Worm (Caenorhabditis elegans) whole organism, young adult: ENCODE data around the gene R09D1.13.

Experiments used
- B0261.1 ChIP-seq: sonication (generic microtip); optimal IDR thresholded peaks from 2 replicates; lab custom pipeline; 2016; ENCODE audit warnings: mild to moderate bottlenecking, missing genetic modification characterization, moderate library complexity, missing compliant biosample characterization
- F22D6.2 ChIP-seq: sonication (generic microtip); optimal IDR thresholded peaks from 2 replicates; lab custom pipeline; 2016; ENCODE audit warnings: mild to moderate bottlenecking, missing genetic modification characterization, missing compliant biosample characterization
- F23B12.7 ChIP-seq: sonication (generic microtip); optimal IDR thresholded peaks from 2 replicates; lab custom pipeline; 2017; ENCODE audit warnings: missing genetic modification characterization, mild to moderate bottlenecking, missing compliant biosample characterization, antibody characterized with exemption, moderate library complexity; ENCODE audit not compliant: insufficient read depth
- F33H1.4 ChIP-seq: fragments of 200-800 bp; sonication (Bioruptor generic); IDR thresholded peaks from 2 replicates; pipeline ENCODE4 v1.3.6; 2022; ENCODE audit warnings: missing genetic modification reagents, missing genetic modification characterization, missing compliant biosample characterization
- F49E8.2 ChIP-seq: sonication (generic microtip); optimal IDR thresholded peaks from 3 replicates; lab custom pipeline; 2017; ENCODE audit warnings: missing genetic modification characterization, mild to moderate bottlenecking, missing compliant biosample characterization, antibody characterized with exemption, moderate library complexity; ENCODE audit not compliant: insufficient read depth
- F52B5.7 ChIP-seq: sonication (generic microtip); optimal IDR thresholded peaks from 2 replicates; lab custom pipeline; 2016; ENCODE audit warnings: mild to moderate bottlenecking, missing genetic modification characterization, missing compliant biosample characterization
- F57C9.4 ChIP-seq: sonication (generic microtip); optimal IDR thresholded peaks from 2 replicates; lab custom pipeline; 2017; ENCODE audit warnings: mild to moderate bottlenecking, missing genetic modification characterization, missing compliant biosample characterization
- K11D2.4 ChIP-seq: fragments of 200-800 bp; sonication (Bioruptor generic); IDR thresholded peaks from 2 replicates; pipeline ENCODE4 v1.3.6; 2022; ENCODE audit warnings: missing genetic modification reagents, missing genetic modification characterization, missing compliant biosample characterization
- K12H6.12 ChIP-seq: fragments of 200-800 bp; sonication (Bioruptor generic); optimal IDR thresholded peaks from 2 replicates; lab custom pipeline; 2018; ENCODE audit warnings: mild to moderate bottlenecking, missing genetic modification characterization, missing compliant biosample characterization
- T26A5.8 ChIP-seq: sonication (generic microtip); optimal IDR thresholded peaks from 2 replicates; lab custom pipeline; 2016; ENCODE audit warnings: missing genetic modification characterization, missing compliant biosample characterization
- ZK185.1 ChIP-seq: sonication (generic microtip); optimal IDR thresholded peaks from 2 replicates; lab custom pipeline; 2016; ENCODE audit warnings: mild to moderate bottlenecking, missing genetic modification characterization, missing compliant biosample characterization; ENCODE audit not compliant: poor library complexity, severe bottlenecking
- ama-1 ChIP-seq, 3 experiments: fragments of 150-350 bp in 1 of 3; sonication (generic microtip) in 2 of 3; optimal IDR thresholded peaks; 2 replicates each; lab custom pipeline; 2014 to 2018; ENCODE audit warnings: missing biosample characterization in 2 of 3, missing genetic modification characterization in 2 of 3, missing genetic modification reagents in 2 of 3
- bed-1 ChIP-seq: fragments of 200-800 bp; sonication (Bioruptor generic); IDR thresholded peaks from 2 replicates; pipeline ENCODE4 v1.3.6; 2022; ENCODE audit warnings: missing genetic modification reagents, missing genetic modification characterization, missing compliant biosample characterization
- ceh-27 ChIP-seq: fragments of 200-800 bp; sonication (Bioruptor generic); optimal IDR thresholded peaks from 2 replicates; lab custom pipeline; 2018; ENCODE audit warnings: mild to moderate bottlenecking, missing genetic modification characterization, moderate library complexity, missing compliant biosample characterization
- ceh-40 ChIP-seq: fragments of 200-800 bp; sonication (Bioruptor generic); IDR thresholded peaks from 2 replicates; pipeline ENCODE4 v1.3.6; 2022; ENCODE audit warnings: missing genetic modification characterization, missing compliant biosample characterization
- ceh-79 ChIP-seq: sonication (generic microtip); optimal IDR thresholded peaks from 2 replicates; lab custom pipeline; 2017; ENCODE audit warnings: mild to moderate bottlenecking, missing genetic modification characterization, missing compliant biosample characterization
- dox-1 ChIP-seq: fragments of 200-800 bp; sonication (Bioruptor generic); IDR thresholded peaks from 2 replicates; pipeline ENCODE4 v1.3.6; 2022; ENCODE audit warnings: missing genetic modification reagents, missing genetic modification characterization, missing compliant biosample characterization
- efl-1 ChIP-seq: fragments of 150-350 bp; optimal IDR thresholded peaks from 2 replicates; lab custom pipeline; 2014; ENCODE audit warnings: missing biosample characterization, missing genetic modification reagents, missing genetic modification characterization
- egl-44 ChIP-seq: fragments of 200-800 bp; sonication (Bioruptor generic); IDR thresholded peaks from 2 replicates; pipeline ENCODE4 v1.3.6; 2022; ENCODE audit warnings: missing genetic modification reagents, missing genetic modification characterization, missing compliant biosample characterization
- hlh-26 ChIP-seq: fragments of 200-800 bp; sonication (Bioruptor generic); conservative IDR thresholded peaks from 2 replicates; pipeline ENCODE4 v1.3.6; 2022; ENCODE audit warnings: missing genetic modification reagents, missing genetic modification characterization, missing compliant biosample characterization
- hmg-1.2 ChIP-seq: fragments of 200-800 bp; sonication (Bioruptor generic); IDR thresholded peaks from 2 replicates; pipeline ENCODE4 v1.3.6; 2022; ENCODE audit warnings: missing genetic modification reagents, missing genetic modification characterization, missing compliant biosample characterization
- let-526 ChIP-seq: fragments of 200-800 bp; sonication (Bioruptor generic); IDR thresholded peaks from 2 replicates; pipeline ENCODE4 v1.3.6; 2022; ENCODE audit warnings: missing genetic modification reagents, missing genetic modification characterization, missing compliant biosample characterization
- lin-26 ChIP-seq: fragments of 200-800 bp; sonication (Bioruptor generic); IDR thresholded peaks from 2 replicates; pipeline ENCODE4 v1.3.6; 2022; ENCODE audit warnings: missing genetic modification reagents, missing genetic modification characterization, missing compliant biosample characterization
- lin-35 ChIP-seq, 3 experiments: fragments of 150-350 bp in 2 of 3; sonication (generic microtip) in 1 of 3; optimal IDR thresholded peaks; 2 replicates each; lab custom pipeline; 2014 to 2018; ENCODE audit warnings: missing biosample characterization in 3 of 3, missing genetic modification characterization in 3 of 3, missing genetic modification reagents in 3 of 3
- lin-40 ChIP-seq: sonication (generic microtip); optimal IDR thresholded peaks from 2 replicates; lab custom pipeline; 2016; ENCODE audit warnings: missing genetic modification characterization, mild to moderate bottlenecking, missing compliant biosample characterization, missing genotype, missing genetic modification reagents
- madf-10 ChIP-seq: sonication (generic microtip); optimal IDR thresholded peaks from 2 replicates; lab custom pipeline; 2016; ENCODE audit warnings: mild to moderate bottlenecking, missing genetic modification characterization, missing compliant biosample characterization
- mel-28 ChIP-seq: sonication (generic microtip); optimal IDR thresholded peaks from 2 replicates; lab custom pipeline; 2016; ENCODE audit warnings: borderline replicate concordance, mild to moderate bottlenecking, missing genetic modification characterization, missing compliant biosample characterization
- nfyb-1 ChIP-seq: fragments of 200-800 bp; sonication (Bioruptor generic); IDR thresholded peaks from 2 replicates; pipeline ENCODE4 v1.3.6; 2022; ENCODE audit warnings: missing genetic modification reagents, missing genetic modification characterization, missing compliant biosample characterization
- nhr-90 ChIP-seq: sonication (generic microtip); optimal IDR thresholded peaks from 2 replicates; lab custom pipeline; 2016; ENCODE audit warnings: missing genotype, mild to moderate bottlenecking, missing genetic modification characterization, missing compliant biosample characterization
- pbrm-1 ChIP-seq: fragments of 200-800 bp; sonication (Bioruptor generic); IDR thresholded peaks from 2 replicates; pipeline ENCODE4 v1.3.6; 2022; ENCODE audit warnings: missing genetic modification reagents, missing genetic modification characterization, missing compliant biosample characterization
- sea-2 ChIP-seq: fragments of 200-800 bp; sonication (Bioruptor generic); IDR thresholded peaks from 2 replicates; pipeline ENCODE4 v1.3.6; 2022; ENCODE audit warnings: missing genetic modification characterization, missing compliant biosample characterization
- snpc-1.3 ChIP-seq: sonication (generic microtip); optimal IDR thresholded peaks from 2 replicates; lab custom pipeline; 2017; ENCODE audit warnings: missing genetic modification characterization, mild to moderate bottlenecking, missing compliant biosample characterization, antibody characterized with exemption, moderate library complexity, missing genotype, missing genetic modification reagents; ENCODE audit not compliant: insufficient read depth
- tbp1 ChIP-seq: fragments of 200-800 bp; sonication (Bioruptor generic); optimal IDR thresholded peaks from 2 replicates; lab custom pipeline; 2018; ENCODE audit warnings: mild to moderate bottlenecking, missing genetic modification characterization, missing compliant biosample characterization
- tbx-9 ChIP-seq: sonication (generic microtip); optimal IDR thresholded peaks from 2 replicates; lab custom pipeline; 2016; ENCODE audit warnings: borderline replicate concordance, missing genetic modification characterization, inconsistent platforms, missing compliant biosample characterization
- tlf-1 ChIP-seq: fragments of 200-800 bp; sonication (Bioruptor generic); optimal IDR thresholded peaks from 2 replicates; lab custom pipeline; 2018; ENCODE audit warnings: mild to moderate bottlenecking, missing genetic modification characterization, missing compliant biosample characterization
- zfh-2 ChIP-seq: fragments of 200-800 bp; sonication (Bioruptor generic); conservative IDR thresholded peaks from 2 replicates; pipeline ENCODE4 v1.3.6; 2022; ENCODE audit warnings: missing genetic modification reagents, missing genetic modification characterization, missing compliant biosample characterization

Gene R09D1.13

DNA sequence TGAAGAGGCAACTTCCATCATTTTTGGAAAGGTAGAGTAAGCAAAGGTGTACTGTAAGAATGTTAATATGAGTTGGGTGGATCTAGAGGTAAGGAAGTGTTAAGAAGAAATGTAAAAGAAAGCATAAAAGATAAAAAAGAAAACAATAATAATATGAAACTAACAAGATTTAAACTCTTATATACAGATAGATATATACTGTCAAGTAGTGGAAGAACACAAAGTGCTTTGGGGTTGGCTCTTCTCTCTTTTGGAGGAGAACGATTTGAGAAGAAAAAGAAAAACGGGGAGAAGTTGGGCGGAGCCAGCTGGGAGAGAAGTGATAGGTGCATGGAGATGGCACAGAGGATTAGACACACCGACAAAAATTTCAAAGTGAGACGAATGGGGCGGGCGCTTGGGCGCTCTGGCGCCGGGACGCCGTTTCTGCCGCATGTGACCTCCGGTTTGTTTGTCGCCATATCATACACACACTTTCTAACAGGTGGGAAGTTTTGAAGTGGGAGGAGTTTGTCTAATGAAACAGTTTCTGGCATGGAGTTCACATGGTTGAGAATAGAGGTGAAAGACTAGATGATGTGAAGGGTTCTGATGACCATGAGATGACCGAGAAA is 42.2 kb upstream of the R09D1.13 start, which contains the start of gene T19H5.4 (continued):
- TF ChIP-seq dox-1 (GFP tag; lab: Robert Waterston, UW) (peak; percentile 44; the same call in 1 of the 2 replicates), lin-40 (tag; lab: Kevin White, UChicago) (peak; percentile 47), nfyb-1 (GFP tag; lab: Robert Waterston, UW) (peak; percentile 29; the same call in 1 of the 2 replicates), nhr-90 (no peak), hmg-1.2 (GFP tag; lab: Robert Waterston, UW) (peak; percentile 53; the same call in 1 of the 2 replicates), zfh-2 (GFP tag; lab: Robert Waterston, UW) (peak; percentile 95), madf-10 (tag; lab: Kevin White, UChicago) (peak; percentile 14), ceh-79 (tag; lab: Kevin White, UChicago) (no peak), ZK185.1 (peak; percentile 32), ceh-27 (peak; percentile 23), egl-44 (GFP tag; lab: Robert Waterston, UW) (peak; percentile 73), lin-26 (GFP tag; lab: Robert Waterston, UW) (peak; percentile 52; the same call in 1 of the 2 replicates), ceh-40 (GFP tag; lab: Robert Waterston, UW) (no peak), T26A5.8 (tag; lab: Kevin White, UChicago) (no peak), K12H6.12 (tag; lab: Kevin White, UChicago) (peak; percentile 41), tbx-9 (tag; lab: Kevin White, UChicago) (no peak), F22D6.2 (tag; lab: Kevin White, UChicago) (peak; percentile 20), sea-2 (0 out of 2 replicates have a peak, but pooled peaks have one; percentile 30), F52B5.7 (tag; lab: Kevin White, UChicago) (no peak)

DNA sequence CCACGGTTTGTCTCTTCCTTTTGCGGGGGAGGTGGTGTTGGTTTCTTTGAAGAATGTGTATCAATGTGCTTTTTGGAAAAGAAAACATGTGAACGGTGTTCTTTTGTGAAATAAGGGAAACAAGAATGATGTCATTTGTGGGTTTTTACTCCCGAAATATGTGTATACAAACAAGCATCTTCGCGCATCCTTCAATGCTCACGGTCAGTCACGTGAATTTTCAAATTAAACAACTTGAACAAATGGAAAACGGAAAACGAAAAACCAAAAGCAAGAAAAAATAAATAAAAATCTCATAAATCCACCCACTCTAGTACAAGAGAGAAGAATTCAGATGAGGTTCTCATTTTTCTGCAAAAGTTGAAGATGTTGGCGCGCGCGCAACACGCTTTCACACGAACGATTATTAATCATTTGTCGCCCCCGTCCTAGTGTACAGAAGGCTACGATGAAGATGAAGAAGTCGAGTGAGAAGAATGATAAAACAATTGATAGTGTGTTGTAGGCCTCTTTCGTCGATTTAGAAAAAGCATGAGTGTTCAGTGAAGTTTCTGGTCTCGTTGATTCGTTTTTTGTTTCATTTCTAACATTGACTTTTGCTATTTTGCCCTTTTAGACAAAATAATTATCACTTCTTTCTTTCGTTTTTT is 39.9 kb upstream of the R09D1.13 start:
- no peak for TF ChIP-seq ceh-79 (tag; lab: Kevin White, UChicago)
- no peak for TF ChIP-seq dox-1 (GFP tag; lab: Robert Waterston, UW)
- no peak for TF ChIP-seq snpc-1.3 (tag; lab: Kevin White, UChicago)
- no peak for TF ChIP-seq pbrm-1 (GFP tag; lab: Robert Waterston, UW)
- TF ChIP-seq, all 124 proteins: peak for 0

DNA sequence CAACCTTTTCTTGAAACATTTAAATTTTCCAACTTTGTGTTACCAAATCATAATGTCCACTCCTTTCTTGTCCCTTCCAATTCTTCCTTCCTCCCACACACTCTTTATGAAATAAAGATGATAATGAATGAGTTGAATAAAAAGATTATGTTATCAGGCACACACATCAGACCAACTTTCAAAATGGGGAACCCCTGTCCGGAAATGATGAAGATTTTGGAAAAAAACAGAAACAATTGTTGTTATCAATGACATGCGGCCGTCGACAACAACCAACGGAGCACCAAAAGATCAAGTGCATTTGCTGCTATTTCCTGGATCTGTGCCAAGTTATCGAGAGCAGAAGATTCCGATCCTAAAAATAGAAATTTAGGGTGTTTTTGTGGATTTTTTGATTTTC is 38.1 kb upstream of the R09D1.13 start:
- TF ChIP-seq K11D2.4 = no peak
- no peak for TF ChIP-seq tlf-1 (GFP tag; lab: Kevin White, UChicago)
- TF ChIP-seq tbp1 (GFP tag; lab: Kevin White, UChicago) = no peak
- TF ChIP-seq F33H1.4 (GFP tag; lab: Robert Waterston, UW) = no peak
- no peak for TF ChIP-seq efl-1 (GFP tag; lab: Kevin White, UChicago)
- no peak for TF ChIP-seq ama-1 (optimal IDR thresholded peaks at IDR 0.05; lab: Kevin White, UChicago)
- TF ChIP-seq ama-1 (GFP tag; optimal IDR thresholded peaks at IDR 0.05; lab: Kevin White, UChicago) = no peak
- TF ChIP-seq F49E8.2 = no peak
- TF ChIP-seq F23B12.7 = no peak
- TF ChIP-seq nfyb-1 (GFP tag; lab: Robert Waterston, UW) = no peak
- TF ChIP-seq madf-10 (tag; lab: Kevin White, UChicago) = no peak
- TF ChIP-seq lin-35 (GFP tag; optimal IDR thresholded peaks at IDR 0.05; lab: Kevin White, UChicago) = no peak
- no peak for TF ChIP-seq mel-28 (tag; lab: Kevin White, UChicago)
- TF ChIP-seq hlh-26 (GFP tag; lab: Robert Waterston, UW) = no peak
- TF ChIP-seq ceh-40 (GFP tag; lab: Robert Waterston, UW) = no peak
- TF ChIP-seq F57C9.4 = no peak
- TF ChIP-seq bed-1 (GFP tag; lab: Robert Waterston, UW) = no peak
- no peak for TF ChIP-seq let-526 (GFP tag; lab: Robert Waterston, UW)
- no peak for TF ChIP-seq tbx-9 (tag; lab: Kevin White, UChicago)
- no peak for TF ChIP-seq B0261.1 (tag; lab: Kevin White, UChicago)
- TF ChIP-seq, all 124 proteins: peak for 0
